Fruit fly (Drosophila melanogaster): ENCODE results near the gene Rcc1.
A peak's percentile ranks its signal among the peaks of the same experiment; 100 is the strongest.

Gene Rcc1

dm6 chr3L:5881310-5882208 is 51.0 kb downstream of the Rcc1 start (continued):
- TF ChIP-seq CG10209 (GFP tag; optimal IDR thresholded peaks at IDR 0.05) (peak; percentile 62), ro (GFP tag; IDR thresholded peaks at IDR 0.05) (no peak), ewg (GFP tag; optimal IDR thresholded peaks at IDR 0.05) (peak; percentile 37), stwl (tag; optimal IDR thresholded peaks at IDR 0.05) (no peak), NC2α (GFP tag; optimal IDR thresholded peaks at IDR 0.05) (no peak), Asciz (GFP tag; optimal IDR thresholded peaks at IDR 0.05) (no peak), hb (GFP tag; IDR thresholded peaks at IDR 0.05; ENCODE audit: partially characterized antibody) (no peak)

Measured in whole organism, embryonic.